Worm (Caenorhabditis elegans) whole organism, L2 larva: Measurements from ENCODE around the gene fbxb-45.
"Not testable (repeated sequence)": the region's sequence is repeated elsewhere in the genome, so short reads cannot be mapped to it uniquely, and the experiment has no call there.

Experiments
- Y55F3AM.14 ChIP-seq: fragments of 200-800 bp; sonication (Bioruptor generic); optimal IDR thresholded peaks from 2 replicates; lab custom pipeline; 2018; ENCODE audit warnings: mild to moderate bottlenecking, missing genetic modification characterization, missing compliant biosample characterization
- ZK546.5 ChIP-seq: sonication (generic microtip); optimal IDR thresholded peaks from 2 replicates; lab custom pipeline; 2017; ENCODE audit warnings: missing biosample characterization, missing genetic modification characterization
- blmp-1 ChIP-seq: sonication (generic microtip); optimal IDR thresholded peaks from 2 replicates; lab custom pipeline; 2017; ENCODE audit warnings: missing genetic modification characterization, mild to moderate bottlenecking, missing compliant biosample characterization, antibody characterized with exemption, moderate library complexity; ENCODE audit not compliant: insufficient read depth
- ceh-16 ChIP-seq: fragments of 150-350 bp; optimal IDR thresholded peaks from 2 replicates; lab custom pipeline; 2014; ENCODE audit warnings: missing biosample characterization, missing genetic modification characterization
- ceh-82 ChIP-seq: fragments of 150-350 bp; optimal IDR thresholded peaks from 2 replicates; lab custom pipeline; 2014; ENCODE audit warnings: missing biosample characterization, missing genetic modification characterization
- fos-1 ChIP-seq: fragments of 150-350 bp; optimal IDR thresholded peaks from 2 replicates; lab custom pipeline; 2014; ENCODE audit warnings: missing biosample characterization, missing genetic modification characterization
- gmeb-1 ChIP-seq: fragments of 150-350 bp; optimal IDR thresholded peaks from 2 replicates; lab custom pipeline; 2014; ENCODE audit warnings: missing biosample characterization, missing genetic modification characterization
- lin-13 ChIP-seq: fragments of 150-350 bp; optimal IDR thresholded peaks from 2 replicates; lab custom pipeline; 2014; ENCODE audit warnings: missing biosample characterization, missing genetic modification reagents, missing genetic modification characterization
- lsy-2 ChIP-seq, 2 experiments: fragments of 150-350 bp in 1 of 2; sonication (generic microtip) in 1 of 2; optimal IDR thresholded peaks; 2 replicates each; lab custom pipeline; 2014 to 2017; ENCODE audit warnings: missing biosample characterization in 2 of 2, missing genetic modification characterization in 2 of 2
- mab-5 ChIP-seq: fragments of 150-350 bp; optimal IDR thresholded peaks from 2 replicates; lab custom pipeline; 2014; ENCODE audit warnings: missing biosample characterization, missing genetic modification characterization
- mbf-1 ChIP-seq: sonication (generic microtip); optimal IDR thresholded peaks from 2 replicates; lab custom pipeline; 2017; ENCODE audit warnings: missing biosample characterization, missing genetic modification characterization
- mdl-1 ChIP-seq, 2 experiments: fragments of 150-350 bp in 1 of 2; sonication (generic microtip) in 1 of 2; optimal IDR thresholded peaks; 2 replicates each; lab custom pipeline; 2017; ENCODE audit warnings: missing biosample characterization in 2 of 2, missing genetic modification characterization in 2 of 2
- nhr-11 ChIP-seq: fragments of 150-350 bp; optimal IDR thresholded peaks from 2 replicates; lab custom pipeline; 2014; ENCODE audit warnings: missing biosample characterization, missing genetic modification characterization
- nhr-21 ChIP-seq: fragments of 150-350 bp; optimal IDR thresholded peaks from 2 replicates; lab custom pipeline; 2014; ENCODE audit warnings: missing biosample characterization, missing genetic modification characterization
- nhr-23 ChIP-seq: fragments of 150-350 bp; optimal IDR thresholded peaks from 2 replicates; lab custom pipeline; 2014; ENCODE audit warnings: missing biosample characterization, missing genetic modification reagents, missing genetic modification characterization
- nhr-237 ChIP-seq: fragments of 150-350 bp; optimal IDR thresholded peaks from 2 replicates; lab custom pipeline; 2014; ENCODE audit warnings: missing biosample characterization, missing genetic modification characterization
- nhr-25 ChIP-seq: fragments of 150-350 bp; sonication (generic microtip); optimal IDR thresholded peaks from 3 replicates; lab custom pipeline; 2014; ENCODE audit warnings: missing biosample characterization, missing genetic modification characterization
- sem-4 ChIP-seq: fragments of 150-350 bp; optimal IDR thresholded peaks from 2 replicates; lab custom pipeline; 2014; ENCODE audit warnings: missing biosample characterization, missing genetic modification reagents, missing genetic modification characterization
- skn-1 ChIP-seq: sonication (generic microtip); optimal IDR thresholded peaks from 2 replicates; lab custom pipeline; 2017; ENCODE audit warnings: missing biosample characterization, missing genetic modification characterization
- zag-1 ChIP-seq: fragments of 150-350 bp; optimal IDR thresholded peaks from 2 replicates; lab custom pipeline; 2014; ENCODE audit warnings: missing biosample characterization, missing genetic modification characterization
- ztf-1 ChIP-seq: fragments of 200-800 bp; sonication (Bioruptor generic); conservative IDR thresholded peaks from 2 replicates; pipeline ENCODE4 v1.3.6; 2022; ENCODE audit warnings: missing genetic modification characterization, missing compliant biosample characterization
- ztf-11 ChIP-seq: sonication (generic microtip); optimal IDR thresholded peaks from 2 replicates; lab custom pipeline; 2017; ENCODE audit warnings: missing biosample characterization, missing genetic modification characterization

The fbxb-45 gene

DNA sequence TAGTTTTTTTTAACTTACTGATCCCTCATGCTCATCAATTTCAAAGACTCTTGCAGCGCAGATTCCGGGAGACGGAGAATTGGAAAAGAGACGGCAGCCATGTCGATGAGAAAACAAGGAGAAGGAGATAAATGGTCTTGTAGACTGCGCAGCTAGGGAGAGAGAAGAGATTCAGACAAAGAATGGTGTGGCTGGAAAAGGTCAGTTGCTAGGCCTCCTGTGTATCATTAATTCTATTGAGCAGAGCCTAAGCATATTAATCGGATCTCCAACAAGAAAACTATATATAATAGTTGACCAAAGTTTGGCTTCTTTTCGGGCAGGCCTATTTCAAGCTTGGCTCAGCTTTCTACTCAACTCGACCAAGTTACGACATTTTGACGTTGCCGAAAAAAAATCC lies 44.3 kb downstream of the fbxb-45 start, which contains the start of gene fbxb-29:
Gene fbxb-29, minus strand, starts transcription at position 101 of the 400 bp plus-strand sequence.
- TF ChIP-seq nhr-237 (tag; lab: Kevin White, UChicago) (no peak), mab-5 (tag; lab: Kevin White, UChicago) (no peak), lsy-2 (tag; optimal IDR thresholded peaks at IDR 0.05; lab: Kevin White, UChicago) (no peak), mdl-1 (tag; optimal IDR thresholded peaks at IDR 0.05; lab: Kevin White, UChicago) (no peak), skn-1 (no peak), sem-4 (no peak), blmp-1 (tag; lab: Kevin White, UChicago) (no peak), Y55F3AM.14 (GFP tag; lab: Kevin White, UChicago) (no peak), zag-1 (no peak), nhr-23 (no peak), ceh-16 (tag; lab: Kevin White, UChicago) (no peak), mbf-1 (tag; lab: Kevin White, UChicago) (no peak), ZK546.5 (tag; lab: Kevin White, UChicago) (no peak), lin-13 (no peak), ztf-1 (GFP tag; lab: Robert Waterston, UW) (no peak), nhr-21 (tag; lab: Kevin White, UChicago) (no peak), ztf-11 (tag; lab: Kevin White, UChicago) (no peak), nhr-11 (tag; lab: Kevin White, UChicago) (no peak)

DNA sequence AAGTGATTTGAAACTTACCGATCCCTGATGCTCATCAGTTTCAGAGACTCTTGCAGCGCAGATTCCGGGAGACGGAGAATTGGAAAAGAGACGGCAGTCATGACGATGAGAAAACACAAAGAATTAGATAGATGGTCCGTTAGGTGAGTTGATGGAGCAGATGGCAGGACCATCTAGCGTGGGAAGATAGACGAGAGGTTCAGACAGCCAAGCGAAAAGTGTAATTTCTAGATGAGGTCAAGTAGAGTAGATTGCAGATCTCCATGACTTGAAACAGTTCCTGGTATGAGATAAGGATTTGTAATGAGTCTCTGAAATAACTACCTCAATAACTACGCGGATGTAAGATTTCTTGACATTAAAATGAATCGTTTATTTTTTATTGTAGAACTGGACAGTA lies 47.7 kb downstream of the fbxb-45 start, which contains the start of gene F45D11.11:
Gene F45D11.11, minus strand, starts transcription at position 101 of the 400 bp plus-strand sequence.
- TF ChIP-seq fos-1; mab-5 (tag; lab: Kevin White, UChicago); ceh-16 (tag; lab: Kevin White, UChicago): not testable (repeated sequence)

DNA sequence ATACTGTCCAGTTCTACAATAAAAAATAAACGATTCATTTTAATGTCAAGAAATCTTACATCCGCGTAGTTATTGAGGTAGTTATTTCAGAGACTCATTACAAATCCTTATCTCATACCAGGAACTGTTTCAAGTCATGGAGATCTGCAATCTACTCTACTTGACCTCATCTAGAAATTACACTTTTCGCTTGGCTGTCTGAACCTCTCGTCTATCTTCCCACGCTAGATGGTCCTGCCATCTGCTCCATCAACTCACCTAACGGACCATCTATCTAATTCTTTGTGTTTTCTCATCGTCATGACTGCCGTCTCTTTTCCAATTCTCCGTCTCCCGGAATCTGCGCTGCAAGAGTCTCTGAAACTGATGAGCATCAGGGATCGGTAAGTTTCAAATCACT lies 49.6 kb downstream of the fbxb-45 start, which contains the start of gene F45D11.7:
Gene F45D11.7, plus strand, starts transcription at position 301 of the 400 bp plus-strand sequence.
- not testable (repeated sequence) for TF ChIP-seq nhr-25 (tag; lab: Kevin White, UChicago); ceh-82 (tag; lab: Kevin White, UChicago); gmeb-1
